Worm (Caenorhabditis elegans) whole organism, mixed stage, embryonic: ENCODE results near the gene C55A1.11.

Source experiments
- drap-1 ChIP-seq: fragments of 200-800 bp; sonication (Bioruptor generic); optimal IDR thresholded peaks from 3 replicates; lab custom pipeline; 2018; ENCODE audit warnings: mild to moderate bottlenecking, missing genetic modification characterization, missing compliant biosample characterization
- elt-3 ChIP-seq: fragments of 150-350 bp; optimal IDR thresholded peaks from 2 replicates; lab custom pipeline; 2014; ENCODE audit warnings: missing biosample characterization, missing genetic modification characterization
- lsy-2 ChIP-seq: fragments of 150-350 bp; optimal IDR thresholded peaks from 2 replicates; lab custom pipeline; 2014; ENCODE audit warnings: missing biosample characterization, missing genetic modification characterization
- mep-1 ChIP-seq: fragments of 150-350 bp; optimal IDR thresholded peaks from 2 replicates; lab custom pipeline; 2017; ENCODE audit warnings: missing biosample characterization, missing genetic modification reagents, missing genetic modification characterization, inconsistent platforms
- mls-2 ChIP-seq: sonication (generic microtip); optimal IDR thresholded peaks from 2 replicates; lab custom pipeline; 2016; ENCODE audit warnings: mild to moderate bottlenecking, missing genetic modification characterization, moderate library complexity, missing compliant biosample characterization
- nhr-237 ChIP-seq: fragments of 150-350 bp; optimal IDR thresholded peaks from 2 replicates; lab custom pipeline; 2014; ENCODE audit warnings: missing biosample characterization, missing genetic modification characterization
- nhr-28 ChIP-seq: fragments of 150-350 bp; optimal IDR thresholded peaks from 2 replicates; lab custom pipeline; 2014; ENCODE audit warnings: missing biosample characterization, missing genetic modification characterization
- nhr-76 ChIP-seq: sonication (generic microtip); optimal IDR thresholded peaks from 2 replicates; lab custom pipeline; 2017; ENCODE audit warnings: missing biosample characterization, missing genetic modification characterization
- unc-62 ChIP-seq: fragments of 150-350 bp; optimal IDR thresholded peaks from 2 replicates; lab custom pipeline; 2014; ENCODE audit warnings: missing biosample characterization, missing genetic modification reagents, missing genetic modification characterization
- zip-8 ChIP-seq: fragments of 150-350 bp; optimal IDR thresholded peaks from 2 replicates; lab custom pipeline; 2014; ENCODE audit warnings: missing biosample characterization, missing genetic modification characterization
- ztf-11 ChIP-seq: fragments of 150-350 bp; optimal IDR thresholded peaks from 2 replicates; lab custom pipeline; 2014; ENCODE audit warnings: missing biosample characterization, missing genetic modification characterization

- TF ChIP-seq mep-1 (tag; lab: Kevin White, UChicago) = no peak
- TF ChIP-seq ztf-11 (tag; lab: Kevin White, UChicago) = no peak
- no peak for TF ChIP-seq drap-1
- TF ChIP-seq nhr-28 (tag; lab: Kevin White, UChicago) = no peak
- TF ChIP-seq lsy-2 (tag; lab: Kevin White, UChicago) = no peak
- TF ChIP-seq zip-8 (tag; lab: Kevin White, UChicago) = no peak
- TF ChIP-seq mls-2 = no peak
- TF ChIP-seq nhr-237 (tag; lab: Kevin White, UChicago) = no peak
- TF ChIP-seq nhr-76 (tag; lab: Kevin White, UChicago) = no peak
- TF ChIP-seq unc-62 (GFP tag; lab: Kevin White, UChicago) = no peak
- TF ChIP-seq elt-3 (tag; lab: Kevin White, UChicago) = no peak
Measured at ce11 chrV:15638853-15639252, 13.2 kb downstream of the C55A1.11 start, which contains the start of gene srz-44.
